Fruit fly (Drosophila melanogaster) whole organism, prepupa: ENCODE data around the gene Map205.

Experiments used
- CG10631 ChIP-seq: fragments of 200-800 bp; sonication (Bioruptor generic); optimal IDR thresholded peaks from 2 replicates; lab custom pipeline; 2016; ENCODE audit warnings: missing biosample characterization, missing genetic modification characterization
- CG10669 ChIP-seq: fragments of 200-800 bp; sonication (Bioruptor generic); optimal IDR thresholded peaks from 3 replicates; lab custom pipeline; 2018; ENCODE audit warnings: missing biosample characterization, mild to moderate bottlenecking, missing genetic modification characterization, moderate library complexity
- CG11294 ChIP-seq: fragments of 200-800 bp; sonication (Bioruptor generic); IDR thresholded peaks from 2 replicates; pipeline ENCODE4 v1.3.6; 2022; ENCODE audit warnings: missing biosample characterization, missing genetic modification characterization
- CG11762 ChIP-seq: fragments of 200-800 bp; sonication (Bioruptor generic); optimal IDR thresholded peaks from 3 replicates; lab custom pipeline; 2016; ENCODE audit warnings: missing biosample characterization, missing genetic modification characterization; ENCODE audit not compliant: insufficient read depth
- CG11902 ChIP-seq: fragments of 200-800 bp; sonication (Bioruptor generic); optimal IDR thresholded peaks from 3 replicates; lab custom pipeline; 2016; ENCODE audit warnings: missing biosample characterization, missing genetic modification characterization
- CG15336 ChIP-seq: fragments of 200-800 bp; sonication (Bioruptor generic); IDR thresholded peaks from 2 replicates; pipeline ENCODE4 v1.3.6; 2022; ENCODE audit warnings: missing biosample characterization, missing genetic modification characterization
- CG3032 ChIP-seq: fragments of 200-800 bp; optimal IDR thresholded peaks from 2 replicates; lab custom pipeline; 2019; ENCODE audit warnings: missing biosample characterization, mild to moderate bottlenecking, missing genetic modification characterization, moderate library complexity
- CG32006 ChIP-seq: fragments of 200-800 bp; sonication (Bioruptor generic); optimal IDR thresholded peaks from 3 replicates; lab custom pipeline; 2017; ENCODE audit warnings: missing biosample characterization, mild to moderate bottlenecking, missing genetic modification characterization
- CG34406 ChIP-seq: fragments of 200-800 bp; sonication (Bioruptor generic); optimal IDR thresholded peaks from 3 replicates; lab custom pipeline; 2016; ENCODE audit warnings: missing biosample characterization, missing genetic modification characterization
- CG4318 ChIP-seq: fragments of 200-800 bp; sonication (Bioruptor generic); optimal IDR thresholded peaks from 3 replicates; lab custom pipeline; 2017; ENCODE audit warnings: missing biosample characterization, mild to moderate bottlenecking, missing genetic modification characterization
- CG6276 ChIP-seq: fragments of 200-800 bp; sonication (Bioruptor generic); optimal IDR thresholded peaks from 2 replicates; lab custom pipeline; 2017; ENCODE audit warnings: missing biosample characterization, mild to moderate bottlenecking, missing genetic modification characterization
- CG6792 ChIP-seq: fragments of 200-800 bp; sonication (Bioruptor generic); optimal IDR thresholded peaks from 3 replicates; lab custom pipeline; 2016; ENCODE audit warnings: missing biosample characterization, missing genetic modification characterization
- CG6808 ChIP-seq: fragments of 200-800 bp; sonication (Bioruptor generic); optimal IDR thresholded peaks from 3 replicates; lab custom pipeline; 2017; ENCODE audit warnings: missing biosample characterization, missing genetic modification characterization, mild to moderate bottlenecking, moderate library complexity, missing genetic modification reagents
- CG6854 ChIP-seq: fragments of 200-800 bp; sonication (Bioruptor generic); optimal IDR thresholded peaks from 2 replicates; lab custom pipeline; 2017; ENCODE audit warnings: missing biosample characterization, mild to moderate bottlenecking, missing genetic modification characterization
- CG8119 ChIP-seq: fragments of 200-800 bp; sonication (Bioruptor generic); IDR thresholded peaks from 3 replicates; pipeline ENCODE4 v1.3.6; 2022; ENCODE audit warnings: missing biosample characterization, missing genetic modification characterization
- CG8319 ChIP-seq: fragments of 200-800 bp; sonication (Bioruptor generic); optimal IDR thresholded peaks from 3 replicates; lab custom pipeline; 2016; ENCODE audit warnings: missing biosample characterization, missing genetic modification characterization
- CG9139 ChIP-seq: fragments of 200-800 bp; sonication (Bioruptor generic); optimal IDR thresholded peaks from 3 replicates; lab custom pipeline; 2017; ENCODE audit warnings: missing biosample characterization, mild to moderate bottlenecking, missing genetic modification characterization
- Eip75B ChIP-seq: fragments of 200-800 bp; sonication (Bioruptor generic); optimal IDR thresholded peaks from 3 replicates; lab custom pipeline; 2016; ENCODE audit warnings: missing biosample characterization, missing genetic modification characterization
- Eip78C ChIP-seq: fragments of 200-800 bp; sonication (Bioruptor generic); peaks from one replicate; lab custom pipeline; 2016; ENCODE audit warnings: missing biosample characterization, missing genetic modification characterization
- Ets21C ChIP-seq: fragments of 200-800 bp; sonication (Bioruptor generic); optimal IDR thresholded peaks from 3 replicates; lab custom pipeline; 2016; ENCODE audit warnings: missing biosample characterization, missing genetic modification characterization
- Ets96B ChIP-seq: fragments of 200-800 bp; optimal IDR thresholded peaks from 2 replicates; lab custom pipeline; 2019; ENCODE audit warnings: missing biosample characterization, mild to moderate bottlenecking, missing genetic modification characterization, moderate library complexity
- Gug ChIP-seq: fragments of 200-800 bp; sonication (Bioruptor generic); IDR thresholded peaks from 2 replicates; pipeline ENCODE4 v1.3.6; 2022; ENCODE audit warnings: missing biosample characterization, missing genetic modification characterization
- Hr38 ChIP-seq: sonication (Bioruptor generic); optimal IDR thresholded peaks from 2 replicates; lab custom pipeline; 2016; ENCODE audit warnings: missing biosample characterization, missing genetic modification characterization
- Hr39 ChIP-seq: fragments of 200-800 bp; sonication (Bioruptor generic); optimal IDR thresholded peaks from 2 replicates; lab custom pipeline; 2016; ENCODE audit warnings: missing biosample characterization, missing genetic modification characterization
- Hr4 ChIP-seq: fragments of 200-800 bp; sonication (Bioruptor generic); optimal IDR thresholded peaks from 3 replicates; lab custom pipeline; 2016; ENCODE audit warnings: missing biosample characterization, missing genetic modification characterization
- Lpt ChIP-seq: fragments of 200-800 bp; sonication (Bioruptor generic); optimal IDR thresholded peaks from 3 replicates; lab custom pipeline; 2016; ENCODE audit warnings: missing biosample characterization, missing genetic modification characterization
- Met ChIP-seq: fragments of 200-800 bp; sonication (Bioruptor generic); optimal IDR thresholded peaks from 3 replicates; lab custom pipeline; 2016; ENCODE audit warnings: missing biosample characterization, missing genetic modification characterization
- Smox ChIP-seq: fragments of 200-800 bp; sonication (Bioruptor generic); optimal IDR thresholded peaks from 3 replicates; lab custom pipeline; 2016; ENCODE audit warnings: missing biosample characterization, missing genetic modification characterization
- Sox102F ChIP-seq: fragments of 200-800 bp; sonication (Bioruptor generic); optimal IDR thresholded peaks from 2 replicates; lab custom pipeline; 2016; ENCODE audit warnings: missing biosample characterization, mild to moderate bottlenecking, missing genetic modification characterization
- Sox14 ChIP-seq: fragments of 200-800 bp; sonication (Bioruptor generic); optimal IDR thresholded peaks from 3 replicates; lab custom pipeline; 2016; ENCODE audit warnings: missing biosample characterization, missing genetic modification characterization
- achi ChIP-seq: fragments of 200-800 bp; sonication (Bioruptor generic); optimal IDR thresholded peaks from 3 replicates; lab custom pipeline; 2016; ENCODE audit warnings: missing biosample characterization, missing genetic modification characterization
- acj6 ChIP-seq: fragments of 200-800 bp; sonication (Bioruptor generic); optimal IDR thresholded peaks from 3 replicates; lab custom pipeline; 2016; ENCODE audit warnings: missing biosample characterization, missing genetic modification characterization
- cyc ChIP-seq: fragments of 200-800 bp; sonication (Bioruptor generic); optimal IDR thresholded peaks from 3 replicates; lab custom pipeline; 2016; ENCODE audit warnings: missing biosample characterization, missing genetic modification characterization
- dsx ChIP-seq: fragments of 200-800 bp; optimal IDR thresholded peaks from 3 replicates; lab custom pipeline; 2019; ENCODE audit warnings: missing biosample characterization, mild to moderate bottlenecking, missing genetic modification characterization, moderate library complexity; ENCODE audit not compliant: poor library complexity, severe bottlenecking
- fd59A ChIP-seq: fragments of 200-800 bp; sonication (Bioruptor generic); optimal IDR thresholded peaks from 2 replicates; lab custom pipeline; 2017; ENCODE audit warnings: missing biosample characterization, mild to moderate bottlenecking, missing genetic modification characterization, missing genetic modification reagents
- fkh ChIP-seq: fragments of 200-800 bp; sonication (Bioruptor generic); optimal IDR thresholded peaks from 3 replicates; lab custom pipeline; 2017; ENCODE audit warnings: missing biosample characterization, mild to moderate bottlenecking, missing genetic modification characterization, moderate library complexity
- net ChIP-seq: fragments of 200-800 bp; sonication (Bioruptor generic); optimal IDR thresholded peaks from 3 replicates; lab custom pipeline; 2016; ENCODE audit warnings: missing biosample characterization, missing genetic modification characterization
- pdm3 ChIP-seq: fragments of 200-800 bp; sonication (Bioruptor generic); optimal IDR thresholded peaks from 3 replicates; lab custom pipeline; 2016; ENCODE audit warnings: missing biosample characterization, missing genetic modification characterization
- salr ChIP-seq, 2 experiments: fragments of 200-800 bp; sonication (Bioruptor generic); optimal IDR thresholded peaks; 3 replicates each; lab custom pipeline; 2016 to 2018; ENCODE audit warnings: missing biosample characterization in 2 of 2, missing genetic modification characterization in 2 of 2, mild to moderate bottlenecking in 1 of 2
- spab ChIP-seq: fragments of 200-800 bp; sonication (Bioruptor generic); optimal IDR thresholded peaks from 2 replicates; lab custom pipeline; 2017; ENCODE audit warnings: missing biosample characterization, mild to moderate bottlenecking, missing genetic modification characterization, missing genetic modification reagents
- ss ChIP-seq, 2 experiments: fragments of 200-800 bp; sonication (Bioruptor generic); optimal IDR thresholded peaks; 2 replicates in 1 of 2; 3 replicates in 1 of 2; lab custom pipeline; 2017 to 2018; ENCODE audit warnings: mild to moderate bottlenecking in 2 of 2, missing biosample characterization in 2 of 2, missing genetic modification characterization in 2 of 2, moderate library complexity in 1 of 2
- svp ChIP-seq: fragments of 200-800 bp; sonication (Bioruptor generic); peaks from one replicate; lab custom pipeline; 2016; ENCODE audit warnings: missing biosample characterization, missing genetic modification characterization
- vri ChIP-seq: fragments of 200-800 bp; sonication (Bioruptor generic); optimal IDR thresholded peaks from 3 replicates; lab custom pipeline; 2016; ENCODE audit warnings: missing biosample characterization, mild to moderate bottlenecking, missing genetic modification characterization

The Map205 gene

DNA sequence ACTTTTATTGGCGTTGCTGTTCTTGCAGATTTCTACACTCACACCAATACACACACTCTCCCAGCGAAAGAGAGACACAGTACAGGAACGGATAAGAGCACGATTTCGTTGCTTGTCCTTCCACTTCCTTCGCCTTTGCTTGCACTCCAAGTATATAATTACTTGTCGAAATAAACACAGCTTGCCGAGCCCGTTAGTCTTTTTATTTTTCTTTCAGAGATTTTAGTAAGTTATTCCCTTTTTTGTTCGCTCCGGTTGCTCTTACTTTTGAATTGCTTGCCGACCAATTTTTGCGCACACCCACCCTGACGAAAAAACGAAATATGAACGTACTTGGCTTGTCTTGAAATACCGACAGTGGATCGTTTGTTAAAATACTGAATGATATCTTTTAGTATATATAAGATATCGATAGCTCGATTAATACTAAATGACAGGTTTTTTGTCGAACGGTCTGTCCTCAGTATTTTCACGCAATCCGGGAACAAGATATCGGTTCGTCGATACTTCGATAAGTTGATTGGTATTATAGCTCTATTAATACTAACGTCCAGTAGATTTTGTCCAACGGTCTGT, at the start of gene Map205 (continued):
- TF ChIP-seq Hr39 (GFP tag; lab: Kevin White, UChicago) (no peak), CG6808 (GFP tag; lab: Kevin White, UChicago) (peak; percentile 34), CG6276 (GFP tag; lab: Kevin White, UChicago) (no peak), CG11762 (no peak), pdm3 (GFP tag; lab: Kevin White, UChicago) (no peak), CG4318 (GFP tag; lab: Kevin White, UChicago) (no peak), CG3032 (tag; lab: Kevin White, UChicago) (no peak)

DNA sequence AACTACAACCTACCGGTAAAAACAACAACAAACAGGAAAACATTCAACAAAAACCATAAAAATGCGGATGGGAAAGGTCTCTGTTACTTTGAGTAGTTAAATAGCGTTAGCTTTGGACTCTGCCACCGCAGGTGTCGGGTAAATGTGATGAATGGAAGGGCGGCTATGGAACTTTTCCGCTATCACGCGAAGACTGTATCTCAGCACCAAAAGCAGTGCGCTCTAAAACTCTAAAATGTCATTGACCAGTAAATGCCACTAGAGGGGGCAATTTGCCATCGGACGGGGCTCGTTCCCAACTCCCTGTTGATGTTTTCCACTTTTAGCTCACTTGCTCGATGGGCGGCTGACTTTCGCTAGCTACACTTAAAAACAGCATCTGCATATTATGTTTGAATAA, 8.0 kb downstream of the Map205 start:
- TF ChIP-seq Hr4 (GFP tag; lab: Kevin White, UChicago) (no peak), CG10631 (no peak), CG6854 (GFP tag; lab: Kevin White, UChicago) (no peak), CG32006 (GFP tag; lab: Kevin White, UChicago) (no peak), CG8319 (GFP tag; lab: Kevin White, UChicago) (no peak), CG6792 (GFP tag; lab: Kevin White, UChicago) (no peak), Eip78C (no peak), CG3032 (tag; lab: Kevin White, UChicago) (no peak)
- TF ChIP-seq, all 60 proteins: peak for 0

- TF ChIP-seq CG8319 (GFP tag; lab: Kevin White, UChicago) (no peak), CG10669 (GFP tag; lab: Kevin White, UChicago) (no peak), achi (GFP tag; lab: Kevin White, UChicago) (no peak), Sox102F (GFP tag; lab: Kevin White, UChicago) (no peak), CG10631 (no peak), CG8119 (GFP tag; lab: Robert Waterston, UW) (no peak), CG11902 (GFP tag; lab: Kevin White, UChicago) (no peak), CG11294 (no peak), Lpt (GFP tag; lab: Kevin White, UChicago) (no peak), Hr38 (GFP tag; lab: Kevin White, UChicago) (no peak), dsx (GFP tag; lab: Kevin White, UChicago) (no peak), CG9139 (no peak), net (GFP tag; lab: Kevin White, UChicago) (no peak), svp (GFP tag; lab: Kevin White, UChicago) (no peak), Hr39 (GFP tag; lab: Kevin White, UChicago) (no peak), CG6808 (GFP tag; lab: Kevin White, UChicago) (no peak)
Measured at dm6 chr3R:32052504-32052815, 15.8 kb downstream of the Map205 start.

dm6 chr3R:32051782-32052503, 16.3 kb downstream of the Map205 start, which contains the start of the genes krz and mod:
Gene krz (minus strand): TSS chr3R:32051993.
Gene mod (plus strand): TSS chr3R:32052060.
- TF ChIP-seq Ets21C (GFP tag; lab: Kevin White, UChicago) (no peak), fkh (GFP tag; lab: Kevin White, UChicago) (peak; percentile 27), Smox (GFP tag; lab: Kevin White, UChicago) (no peak), Eip78C (no peak), CG6808 (GFP tag; lab: Kevin White, UChicago) (no peak), spab (GFP tag; lab: Kevin White, UChicago) (no peak), Ets96B (no peak), ss (GFP tag; optimal IDR thresholded peaks at IDR 0.05; lab: Kevin White, UChicago) (no peak), net (GFP tag; lab: Kevin White, UChicago) (no peak), Eip75B (GFP tag; lab: Kevin White, UChicago) (no peak), CG4318 (GFP tag; lab: Kevin White, UChicago) (no peak), cyc (GFP tag; lab: Kevin White, UChicago) (peak; percentile 25), Lpt (GFP tag; lab: Kevin White, UChicago) (no peak), CG10631 (peak; percentile 22), CG8119 (GFP tag; lab: Robert Waterston, UW) (no peak; the same call in 2 of the 3 replicates), salr (GFP tag; optimal IDR thresholded peaks at IDR 0.05; lab: Kevin White, UChicago) (no peak), Met (GFP tag; lab: Kevin White, UChicago) (peak; percentile 27), vri (GFP tag; lab: Kevin White, UChicago) (no peak), Hr38 (GFP tag; lab: Kevin White, UChicago) (no peak), CG34406 (GFP tag; lab: Kevin White, UChicago) (no peak), acj6 (GFP tag; lab: Kevin White, UChicago) (no peak), CG11294 (no peak), Gug (GFP tag; lab: Robert Waterston, UW) (no peak), svp (GFP tag; lab: Kevin White, UChicago) (no peak), fd59A (no peak), Sox14 (GFP tag; lab: Kevin White, UChicago) (peak; percentile 8), CG15336 (GFP tag; lab: Robert Waterston, UW) (0 out of 2 replicates have a peak, but pooled peaks have one; percentile 26)
